Fruit fly (Drosophila melanogaster) ovary, adult (tissue): Measurements from ENCODE around the gene Pmvk.

ENCODE experiments used
- CG17801 ChIP-seq: fragments of 200-800 bp; optimal IDR thresholded peaks from 2 replicates; lab custom pipeline; 2019; ENCODE audit warnings: missing biosample characterization, mild to moderate bottlenecking, missing genetic modification characterization, moderate library complexity; ENCODE audit not compliant: partially characterized antibody

Gene Pmvk

dm6 chr2L:19574364-19574763, 5.8 kb downstream of the Pmvk start:
- TF ChIP-seq CG17801 (GFP tag; lab: Kevin White, UChicago) = no peak

- TF ChIP-seq CG17801 (GFP tag; lab: Kevin White, UChicago) = peak; percentile 56
Observed at dm6 chr2L:19572496-19573317, 7.4 kb downstream of the Pmvk start.

- TF ChIP-seq CG17801 (GFP tag; lab: Kevin White, UChicago) = no peak
Observed at dm6 chr2L:19571574-19572495, 8.3 kb downstream of the Pmvk start.

- TF ChIP-seq CG17801 (GFP tag; lab: Kevin White, UChicago) = peak; percentile 45
Observed at dm6 chr2L:19570806-19571254, 9.3 kb downstream of the Pmvk start.

- no peak for TF ChIP-seq CG17801 (GFP tag; lab: Kevin White, UChicago)
Observed at dm6 chr2L:19567305-19567898, 12.7 kb downstream of the Pmvk start.

- TF ChIP-seq CG17801 (GFP tag; lab: Kevin White, UChicago) = no peak
Observed at dm6 chr2L:19565233-19565898, 14.8 kb downstream of the Pmvk start, which contains the start of gene CG13077. Gene CG13077 (plus strand): TSS chr2L:19565863.

- no peak for TF ChIP-seq CG17801 (GFP tag; lab: Kevin White, UChicago)
Observed at dm6 chr2L:19563029-19563980, 16.8 kb downstream of the Pmvk start, which contains the start of gene CG13078. Gene CG13078 (plus strand): TSS chr2L:19563930.

- TF ChIP-seq CG17801 (GFP tag; lab: Kevin White, UChicago) = no peak
Observed at dm6 chr2L:19549412-19549811, 30.7 kb downstream of the Pmvk start.

dm6 chr2L:19548158-19548557, 32.0 kb downstream of the Pmvk start, which contains the start of gene Tep4:
Gene Tep4 (plus strand): TSS chr2L:19548507.
- no peak for TF ChIP-seq CG17801 (GFP tag; lab: Kevin White, UChicago)

- peak; percentile 77 for TF ChIP-seq CG17801 (GFP tag; lab: Kevin White, UChicago)
Observed at dm6 chr2L:19546869-19547710, 33.1 kb downstream of the Pmvk start, which contains the start of gene CG10337. Gene CG10337 (minus strand): TSS chr2L:19546959.

- no peak for TF ChIP-seq CG17801 (GFP tag; lab: Kevin White, UChicago)
Observed at dm6 chr2L:19543010-19543564, 37.1 kb downstream of the Pmvk start.

- no peak for TF ChIP-seq CG17801 (GFP tag; lab: Kevin White, UChicago)
Observed at dm6 chr2L:19542268-19542773, 37.8 kb downstream of the Pmvk start.
